Worm (Caenorhabditis elegans) whole organism, L2 larva: ENCODE measurements around the gene Y48D7A.1.

Experiments used
- R02D3.7 ChIP-seq: fragments of 150-350 bp; optimal IDR thresholded peaks from 2 replicates; lab custom pipeline; 2014; ENCODE audit warnings: missing biosample characterization, missing genetic modification characterization
- ZK546.5 ChIP-seq: sonication (generic microtip); optimal IDR thresholded peaks from 2 replicates; lab custom pipeline; 2017; ENCODE audit warnings: missing biosample characterization, missing genetic modification characterization
- aly-2 ChIP-seq: fragments of 150-350 bp; optimal IDR thresholded peaks from 2 replicates; lab custom pipeline; 2014; ENCODE audit warnings: missing biosample characterization, missing genetic modification characterization
- ama-1 ChIP-seq: fragments of 150-350 bp; optimal IDR thresholded peaks from 2 replicates; lab custom pipeline; 2018; ENCODE audit warnings: inconsistent platforms
- ceh-82 ChIP-seq: fragments of 150-350 bp; optimal IDR thresholded peaks from 2 replicates; lab custom pipeline; 2014; ENCODE audit warnings: missing biosample characterization, missing genetic modification characterization
- egl-27 ChIP-seq: sonication (generic microtip); optimal IDR thresholded peaks from 3 replicates; lab custom pipeline; 2017; ENCODE audit warnings: missing biosample characterization, missing genetic modification reagents, missing genetic modification characterization
- fos-1 ChIP-seq: fragments of 150-350 bp; optimal IDR thresholded peaks from 2 replicates; lab custom pipeline; 2014; ENCODE audit warnings: missing biosample characterization, missing genetic modification characterization
- lin-13 ChIP-seq: fragments of 150-350 bp; optimal IDR thresholded peaks from 2 replicates; lab custom pipeline; 2014; ENCODE audit warnings: missing biosample characterization, missing genetic modification reagents, missing genetic modification characterization
- lin-39 ChIP-seq: fragments of 150-350 bp; optimal IDR thresholded peaks from 2 replicates; lab custom pipeline; 2014; ENCODE audit warnings: missing biosample characterization, missing genetic modification reagents, missing genetic modification characterization
- nhr-129 ChIP-seq: fragments of 150-350 bp; optimal IDR thresholded peaks from 2 replicates; lab custom pipeline; 2014; ENCODE audit warnings: missing biosample characterization, missing genetic modification characterization
- nhr-77 ChIP-seq: fragments of 150-350 bp; optimal IDR thresholded peaks from 2 replicates; lab custom pipeline; 2014; ENCODE audit warnings: missing biosample characterization, missing genetic modification characterization
- zag-1 ChIP-seq: fragments of 150-350 bp; optimal IDR thresholded peaks from 2 replicates; lab custom pipeline; 2014; ENCODE audit warnings: missing biosample characterization, missing genetic modification characterization
- ztf-11 ChIP-seq: sonication (generic microtip); optimal IDR thresholded peaks from 2 replicates; lab custom pipeline; 2017; ENCODE audit warnings: missing biosample characterization, missing genetic modification characterization

DNA sequence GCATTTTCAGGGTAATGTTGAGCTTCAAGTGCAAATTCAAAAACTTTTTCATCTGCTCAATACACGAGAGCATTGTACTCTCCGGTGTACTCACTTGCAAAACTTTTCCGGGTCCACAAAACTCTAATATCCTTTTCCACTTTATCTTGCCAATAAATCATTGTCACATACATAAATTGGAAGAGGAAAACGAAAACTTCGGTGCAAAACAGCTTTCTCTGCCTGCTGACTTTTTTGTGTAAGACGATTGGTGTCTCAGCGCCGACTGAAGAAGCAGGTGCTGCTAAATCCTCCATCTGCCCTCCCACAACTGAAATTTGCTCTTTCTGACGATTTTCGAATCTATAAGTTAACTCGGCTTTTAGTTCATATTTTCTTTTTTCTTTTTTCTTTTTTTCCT is 33.9 kb upstream of the Y48D7A.1 start:
- TF ChIP-seq fos-1 (tag; lab: Kevin White, UChicago): no peak
- TF ChIP-seq lin-13 (GFP tag; lab: Kevin White, UChicago): no peak
- TF ChIP-seq nhr-129 (tag; lab: Kevin White, UChicago): peak; percentile 49
- no peak for TF ChIP-seq aly-2 (tag; lab: Kevin White, UChicago)
- TF ChIP-seq egl-27 (tag; lab: Kevin White, UChicago): no peak
- TF ChIP-seq ama-1: no peak
- no peak for TF ChIP-seq nhr-77 (tag; lab: Kevin White, UChicago)
- no peak for TF ChIP-seq lin-39
- no peak for TF ChIP-seq ztf-11 (tag; lab: Kevin White, UChicago)
- TF ChIP-seq ceh-82: no peak
- no peak for TF ChIP-seq R02D3.7 (tag; lab: Kevin White, UChicago)
- no peak for TF ChIP-seq ZK546.5 (tag; lab: Kevin White, UChicago)
- TF ChIP-seq zag-1 (tag; lab: Kevin White, UChicago): no peak
